Fruit fly (Drosophila melanogaster): Measurements from ENCODE around the gene Arl1.

Arl1 gene

DNA sequence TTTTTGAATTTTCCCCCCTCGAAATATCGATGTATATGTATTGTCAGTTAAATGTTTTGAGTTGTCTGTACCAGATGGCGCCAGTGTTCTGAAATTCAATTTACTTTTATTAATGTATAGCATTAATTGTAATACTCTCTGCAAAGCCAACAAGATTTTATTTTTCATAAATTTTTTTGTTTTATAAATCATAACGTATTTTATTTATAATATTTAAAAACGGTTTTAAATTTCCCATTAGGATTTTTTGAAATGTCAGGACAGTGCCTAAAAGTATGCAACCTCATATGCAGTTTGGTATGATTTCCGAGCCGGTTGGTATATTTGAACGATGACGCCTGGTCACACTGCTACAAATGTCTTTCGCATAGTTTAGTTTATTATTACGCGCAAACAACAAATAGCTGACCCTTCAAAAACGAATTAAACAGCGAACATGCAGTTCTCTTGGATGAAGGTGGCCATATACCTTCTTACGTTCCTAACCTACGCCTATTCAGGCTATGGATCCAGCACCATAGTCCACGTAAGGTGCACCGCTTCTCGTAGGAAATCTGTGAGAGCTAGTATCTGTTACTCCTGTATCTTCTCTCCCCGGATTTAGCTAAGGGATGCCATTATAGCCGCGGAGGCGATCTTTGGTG, 28.0 kb upstream of the Arl1 start, which contains the start of the genes Pka-C3 and GXIVsPLA2 (continued):
- TF ChIP-seq salm (tag; optimal IDR thresholded peaks at IDR 0.05), result no peak
- peak; percentile 16 for TF ChIP-seq HmgZ (tag; optimal IDR thresholded peaks at IDR 0.05)
- TF ChIP-seq bab2 (GFP tag; optimal IDR thresholded peaks at IDR 0.05), result no peak
- no peak for TF ChIP-seq CG9932 (GFP tag; IDR thresholded peaks at IDR 0.05)
- no peak for TF ChIP-seq CG10321 (GFP tag; IDR thresholded peaks at IDR 0.05)
- TF ChIP-seq CG11398 (GFP tag; optimal IDR thresholded peaks at IDR 0.05), result no peak
- TF ChIP-seq CG31365 (tag; optimal IDR thresholded peaks at IDR 0.05), result no peak
- TF ChIP-seq twi (tag; optimal IDR thresholded peaks at IDR 0.05), result no peak
- no peak for TF ChIP-seq maf-S (GFP tag; optimal IDR thresholded peaks at IDR 0.05)
- no peak for TF ChIP-seq ewg (GFP tag; optimal IDR thresholded peaks at IDR 0.05)
- TF ChIP-seq Fer1 (GFP tag; optimal IDR thresholded peaks at IDR 0.05), result peak; percentile 38
- no peak for TF ChIP-seq Deaf1 (tag; optimal IDR thresholded peaks at IDR 0.05)
- no peak for TF ChIP-seq sim (GFP tag; IDR thresholded peaks at IDR 0.05)
- no peak for TF ChIP-seq CG15011 (GFP tag; optimal IDR thresholded peaks at IDR 0.05)
- no peak for TF ChIP-seq zfh1 (GFP tag; IDR thresholded peaks at IDR 0.05)
- no peak for TF ChIP-seq Ada2b (GFP tag; IDR thresholded peaks at IDR 0.05)
- TF ChIP-seq CHES-1-like (GFP tag; optimal IDR thresholded peaks at IDR 0.05), result no peak
- no peak for TF ChIP-seq toy (GFP tag; IDR thresholded peaks at IDR 0.05)
- TF ChIP-seq esg (GFP tag; conservative IDR thresholded peaks at IDR 0.05), result no peak
- TF ChIP-seq yki (optimal IDR thresholded peaks at IDR 0.05), result no peak
- no peak for TF ChIP-seq pnt (GFP tag; optimal IDR thresholded peaks at IDR 0.05)
- no peak for TF ChIP-seq slp2 (GFP tag; optimal IDR thresholded peaks at IDR 0.05)
- TF ChIP-seq schlank (tag; optimal IDR thresholded peaks at IDR 0.05), result no peak
- TF ChIP-seq ind (GFP tag; optimal IDR thresholded peaks at IDR 0.05), result no peak
- TF ChIP-seq CG16779 (GFP tag; IDR thresholded peaks at IDR 0.05), result no peak
- no peak for TF ChIP-seq CG2889 (GFP tag; IDR thresholded peaks at IDR 0.05)
- TF ChIP-seq pzg (GFP tag; optimal IDR thresholded peaks at IDR 0.05), result peak; percentile 57
- TF ChIP-seq CG4282 (GFP tag; optimal IDR thresholded peaks at IDR 0.05), result no peak
- TF ChIP-seq CG2202 (tag; optimal IDR thresholded peaks at IDR 0.05), result no peak
- no peak for TF ChIP-seq Oli (tag; optimal IDR thresholded peaks at IDR 0.05)
- TF ChIP-seq CG14710 (tag; optimal IDR thresholded peaks at IDR 0.05), result peak; percentile 56
- no peak for TF ChIP-seq CG3995 (GFP tag; optimal IDR thresholded peaks at IDR 0.05)
- no peak for TF ChIP-seq CG30431 (GFP tag; optimal IDR thresholded peaks at IDR 0.05)
- TF ChIP-seq CG5245 (GFP tag; optimal IDR thresholded peaks at IDR 0.05), result no peak
- peak; percentile 27 for TF ChIP-seq nmo (GFP tag; optimal IDR thresholded peaks at IDR 0.05)
- 0 out of 4 replicates have a peak, but pooled peaks have one; percentile 18 for TF ChIP-seq Dll (GFP tag; IDR thresholded peaks at IDR 0.05; ENCODE audit: partially characterized antibody)
- TF ChIP-seq trh (GFP tag; optimal IDR thresholded peaks at IDR 0.05), result no peak
- TF ChIP-seq CG9609 (GFP tag; optimal IDR thresholded peaks at IDR 0.05), result no peak
- no peak for TF ChIP-seq aop (GFP tag; IDR thresholded peaks at IDR 0.05)
- peak; percentile 37 for TF ChIP-seq Hmr (GFP tag; optimal IDR thresholded peaks at IDR 0.05)
- no peak for TF ChIP-seq E2f1 (GFP tag; IDR thresholded peaks at IDR 0.05)
- TF ChIP-seq dati (GFP tag; IDR thresholded peaks at IDR 0.05), result no peak
- no peak for TF ChIP-seq Fer3 (tag; optimal IDR thresholded peaks at IDR 0.05)
- TF ChIP-seq CrebB (tag; optimal IDR thresholded peaks at IDR 0.05), result no peak
- no peak for TF ChIP-seq dimm (GFP tag; IDR thresholded peaks at IDR 0.05)
- no peak for TF ChIP-seq Opbp (GFP tag; IDR thresholded peaks at IDR 0.05; ENCODE audit: partially characterized antibody)
- no peak for TF ChIP-seq Hr39 (optimal IDR thresholded peaks at IDR 0.05)
- no peak for TF ChIP-seq Side (GFP tag; optimal IDR thresholded peaks at IDR 0.05)
- TF ChIP-seq Gug (GFP tag; IDR thresholded peaks at IDR 0.05), result no peak
- TF ChIP-seq CG6254 (GFP tag; optimal IDR thresholded peaks at IDR 0.05), result peak; percentile 33
- no peak for TF ChIP-seq danr (GFP tag; IDR thresholded peaks at IDR 0.05)
- no peak for TF ChIP-seq sens (GFP tag)
- TF ChIP-seq CG6272 (GFP tag; IDR thresholded peaks at IDR 0.05), result no peak
